Worm (Caenorhabditis elegans): ENCODE results near the gene T28C6.5.

Gene T28C6.5

DNA sequence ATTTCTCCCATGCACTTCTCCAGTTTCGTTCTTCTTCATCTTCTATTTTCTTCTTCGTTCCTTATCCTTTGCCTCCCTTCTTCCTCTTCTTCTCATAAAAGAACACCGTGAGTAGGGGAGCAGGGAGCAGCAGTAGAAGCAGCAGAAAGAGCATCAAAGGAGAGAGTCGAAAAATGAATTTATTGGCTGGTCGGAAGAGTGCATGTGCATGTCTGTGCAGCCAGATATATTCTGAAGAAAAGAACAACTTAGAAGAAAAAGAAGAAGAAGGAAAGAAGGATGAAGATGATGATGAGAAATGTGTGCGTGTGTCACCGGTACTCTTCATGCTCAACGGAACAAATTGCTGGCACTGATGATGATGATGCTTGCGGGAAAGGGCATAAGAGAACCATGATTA lies 25.0 kb upstream of the T28C6.5 start:
- TF ChIP-seq nhr-20 (tag; optimal IDR thresholded peaks at IDR 0.05) (no peak), snu-23 (GFP tag; optimal IDR thresholded peaks at IDR 0.05) (no peak), lsy-2 (tag; optimal IDR thresholded peaks at IDR 0.05) (no peak), xbp-1 (tag; optimal IDR thresholded peaks at IDR 0.05) (no peak), ceh-82 (tag; optimal IDR thresholded peaks at IDR 0.05) (peak in 1 of 3 experiments; percentile 9), lin-14 (GFP tag; optimal IDR thresholded peaks at IDR 0.05) (peak; percentile 62), fkh-10 (GFP tag; optimal IDR thresholded peaks at IDR 0.05) (peak; percentile 39), nhr-77 (tag; optimal IDR thresholded peaks at IDR 0.05) (no peak), nhr-85 (tag) (no peak), hpl-2 (GFP tag; optimal IDR thresholded peaks at IDR 0.05) (no peak)

DNA sequence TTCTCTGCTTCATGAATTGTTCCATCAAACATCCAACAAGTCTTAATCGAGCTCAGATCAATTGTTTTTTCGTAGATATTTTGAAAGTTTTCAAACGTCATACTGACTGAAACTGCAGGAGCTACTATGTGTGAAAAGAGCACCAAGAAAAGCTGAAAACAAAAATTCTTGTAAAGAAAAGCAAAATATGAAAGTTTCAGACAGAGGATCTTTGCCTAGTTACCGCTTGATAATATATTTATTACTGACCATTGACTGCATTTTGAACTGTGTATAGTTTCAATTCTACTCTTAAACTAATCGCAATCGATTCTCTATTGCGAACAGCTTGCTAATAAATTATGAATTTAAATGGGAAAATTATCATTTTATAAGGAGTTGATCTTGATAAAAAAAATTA lies 23.0 kb upstream of the T28C6.5 start, which contains the start of gene clec-182:
Gene clec-182 (minus strand): TSS at position 101 of the 400 bp plus-strand sequence.
- TF ChIP-seq lin-14 (GFP tag; optimal IDR thresholded peaks at IDR 0.05): no peak
- no peak for TF ChIP-seq pag-3 (tag; optimal IDR thresholded peaks at IDR 0.05; ENCODE audit: borderline replicate concordance, insufficient read depth)
- no peak for TF ChIP-seq ceh-63 (GFP tag; optimal IDR thresholded peaks at IDR 0.05)
- TF ChIP-seq lir-3 (tag; optimal IDR thresholded peaks at IDR 0.05; ENCODE audit: poor library complexity): no peak
- TF ChIP-seq ceh-8 (GFP tag; optimal IDR thresholded peaks at IDR 0.05): no peak
- TF ChIP-seq nhr-47 (tag; optimal IDR thresholded peaks at IDR 0.05): no peak
- no peak for TF ChIP-seq mef-2 (tag; optimal IDR thresholded peaks at IDR 0.05)
- TF ChIP-seq unc-86 (tag; optimal IDR thresholded peaks at IDR 0.05): no peak
- TF ChIP-seq egl-27 (tag; optimal IDR thresholded peaks at IDR 0.05): no peak

DNA sequence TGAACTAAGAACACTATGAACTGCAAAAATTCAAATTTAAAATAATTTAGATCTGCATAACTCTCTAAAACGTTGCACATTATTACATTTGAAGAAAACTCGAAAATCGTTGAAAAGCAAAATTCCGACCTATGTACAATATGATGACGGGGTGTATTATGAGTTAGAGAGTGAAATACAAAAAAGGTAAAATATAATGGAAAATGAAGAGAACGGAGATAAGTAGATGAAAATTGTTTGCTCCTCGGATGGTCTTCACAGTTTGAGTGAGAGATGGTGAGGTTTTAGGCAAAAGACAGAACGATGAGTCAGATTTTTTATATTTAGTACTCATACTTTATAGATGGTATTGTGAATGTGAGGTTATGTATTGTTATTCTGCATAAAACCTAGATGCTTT lies 13.9 kb upstream of the T28C6.5 start:
- TF ChIP-seq ztf-4 (tag; optimal IDR thresholded peaks at IDR 0.05): no peak
- TF ChIP-seq nhr-77 (tag; optimal IDR thresholded peaks at IDR 0.05): peak; percentile 4

DNA sequence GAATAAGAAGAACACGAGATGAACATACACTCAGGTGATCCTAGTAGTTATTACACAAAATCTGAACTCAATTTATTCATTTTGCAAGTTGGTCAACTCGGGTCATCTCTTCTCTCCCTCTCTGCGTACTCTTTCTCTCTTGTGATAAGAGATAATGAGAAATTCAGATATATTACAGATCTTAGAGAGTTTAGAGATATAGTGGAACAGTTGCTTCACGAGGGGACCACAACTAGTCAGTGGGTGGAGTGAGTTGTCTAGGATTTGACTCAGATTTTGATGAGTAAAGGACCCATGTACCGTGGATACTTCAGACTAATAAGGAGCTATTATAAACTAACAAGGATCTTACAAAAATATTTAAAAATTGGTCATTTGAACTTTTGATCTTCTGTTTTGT lies 7.6 kb upstream of the T28C6.5 start, which contains the start of gene exc-5:
Gene exc-5 (minus strand): TSS at position 57 of the 400 bp plus-strand sequence.
- TF ChIP-seq efl-1 (optimal IDR thresholded peaks at IDR 0.05) (peak; percentile 15 to 18), efl-1 (GFP tag; optimal IDR thresholded peaks at IDR 0.05 in 1 of 2) (peak in 1 of 2 experiments; percentile 52), hpl-2 (GFP tag; optimal IDR thresholded peaks at IDR 0.05) (no peak), skn-1 (tag; optimal IDR thresholded peaks at IDR 0.05) (no peak), lir-3 (tag; optimal IDR thresholded peaks at IDR 0.05; ENCODE audit: poor library complexity) (peak; percentile 27), rnt-1 (tag; optimal IDR thresholded peaks at IDR 0.05) (peak; percentile 56), snu-23 (GFP tag; optimal IDR thresholded peaks at IDR 0.05) (peak; percentile 12), nhr-47 (tag; optimal IDR thresholded peaks at IDR 0.05) (no peak), lin-39 (tag; optimal IDR thresholded peaks at IDR 0.05) (peak; percentile 16), lin-13 (GFP tag; optimal IDR thresholded peaks at IDR 0.05) (no peak), ceh-8 (GFP tag; optimal IDR thresholded peaks at IDR 0.05) (no peak), nhr-71 (tag; optimal IDR thresholded peaks at IDR 0.05) (peak; percentile 66), nhr-19 (GFP tag; conservative IDR thresholded peaks at IDR 0.05) (peak; percentile 42), lsy-2 (tag; optimal IDR thresholded peaks at IDR 0.05) (peak; percentile 0 to 57), lin-14 (GFP tag; optimal IDR thresholded peaks at IDR 0.05) (peak; percentile 60), ets-5 (GFP tag; IDR thresholded peaks at IDR 0.05) (no peak), ceh-90 (tag; optimal IDR thresholded peaks at IDR 0.05) (no peak)

DNA sequence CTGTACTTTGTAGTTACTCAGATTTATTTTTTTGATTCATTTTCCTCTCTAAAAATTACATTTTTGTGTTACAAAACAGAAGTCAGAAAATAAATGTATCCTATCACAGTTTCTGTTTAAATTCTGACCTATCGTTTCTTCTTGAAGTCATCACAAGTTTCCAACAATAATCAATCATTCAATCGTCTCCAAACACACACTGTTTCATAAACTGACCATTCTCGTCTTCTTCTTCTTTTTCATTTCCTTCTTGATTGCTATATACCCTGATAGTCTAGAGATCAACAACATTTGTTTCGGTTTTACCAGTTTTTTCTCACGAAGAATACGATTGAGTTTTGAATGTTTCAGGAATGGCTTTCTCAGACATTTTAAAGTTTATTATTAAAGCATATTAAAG lies 6.1 kb upstream of the T28C6.5 start:
- TF ChIP-seq unc-30 (tag; optimal IDR thresholded peaks at IDR 0.05): no peak
- peak; percentile 51 for TF ChIP-seq snu-23 (GFP tag; optimal IDR thresholded peaks at IDR 0.05)
- TF ChIP-seq mep-1 (tag; optimal IDR thresholded peaks at IDR 0.05): no peak
- TF ChIP-seq nhr-71 (tag; optimal IDR thresholded peaks at IDR 0.05): peak; percentile 41
- peak in 4 of 6 experiments; percentile 17 to 84 (median 32) for TF ChIP-seq elt-3 (tag; optimal IDR thresholded peaks at IDR 0.05)
- peak; percentile 13 for TF ChIP-seq nhr-90 (tag; optimal IDR thresholded peaks at IDR 0.05; ENCODE audit: poor library complexity)
- TF ChIP-seq fkh-10 (GFP tag; optimal IDR thresholded peaks at IDR 0.05): no peak
- TF ChIP-seq nhr-237 (tag; optimal IDR thresholded peaks at IDR 0.05): no peak
- peak; percentile 59 for TF ChIP-seq nhr-20 (tag; optimal IDR thresholded peaks at IDR 0.05)
- TF ChIP-seq egl-13 (tag; optimal IDR thresholded peaks at IDR 0.05): no peak
- TF ChIP-seq lsy-2 (tag; optimal IDR thresholded peaks at IDR 0.05): peak in 1 of 2 experiments; percentile 31
- TF ChIP-seq nhr-85 (tag): peak; percentile 84
- TF ChIP-seq lin-15B (tag; optimal IDR thresholded peaks at IDR 0.05): no peak
- TF ChIP-seq jun-1 (tag; optimal IDR thresholded peaks at IDR 0.05): no peak
- TF ChIP-seq alr-1 (tag; optimal IDR thresholded peaks at IDR 0.05; ENCODE audit: borderline replicate concordance): no peak
- no peak for TF ChIP-seq ceh-90 (tag; optimal IDR thresholded peaks at IDR 0.05)
- no peak for TF ChIP-seq ztf-4 (tag; optimal IDR thresholded peaks at IDR 0.05)
- peak; percentile 63 for TF ChIP-seq blmp-1 (tag; optimal IDR thresholded peaks at IDR 0.05)
- TF ChIP-seq lin-14 (GFP tag; optimal IDR thresholded peaks at IDR 0.05): peak; percentile 64
- peak in 1 of 2 experiments; percentile 18 for TF ChIP-seq lin-35 (GFP tag; optimal IDR thresholded peaks at IDR 0.05)
